Fruit fly (Drosophila melanogaster) S2 (cell line): ENCODE results near the gene Ccdc85.

ENCODE experiments used
- CG8478 ChIP-seq: fragments of >200 bp; optimal IDR thresholded peaks from 2 replicates; lab custom pipeline; 2018
- CTCF ChIP-seq, 2 experiments: fragments of >200 bp; optimal IDR thresholded peaks; 2 replicates each; lab custom pipeline; 2018

Ccdc85 gene

dm6 chr2L:3034969-3035368, 35.9 kb downstream of the Ccdc85 start, which contains the start of gene CG17258:
CG17258 (minus strand) TSS chr2L:3035348.
- TF ChIP-seq CG8478 (lab: Kevin White, UChicago) (no peak), CTCF (optimal IDR thresholded peaks at IDR 0.05; lab: Kevin White, UChicago) (peak; percentile 65 to 73)

- TF ChIP-seq CG8478 (lab: Kevin White, UChicago), result no peak
Measured at dm6 chr2L:3037153-3037579, 38.1 kb downstream of the Ccdc85 start, which contains the start of the genes CG17260 and SerRS. CG17260 (plus strand) TSS chr2L:3037230. SerRS (minus strand) TSS chr2L:3037403.

- TF ChIP-seq CTCF (optimal IDR thresholded peaks at IDR 0.05; lab: Kevin White, UChicago), result no peak
- TF ChIP-seq CG8478 (lab: Kevin White, UChicago), result no peak
Measured at dm6 chr2L:3039774-3040173, 40.7 kb downstream of the Ccdc85 start, which contains the start of the genes cnir and CG17221. cnir (minus strand) TSS chr2L:3039812. CG17221 (plus strand) TSS chr2L:3039976.

dm6 chr2L:3041918-3042615, 43.0 kb downstream of the Ccdc85 start, which contains the start of gene CG17261:
CG17261 (plus strand) TSS chr2L:3042551.
- TF ChIP-seq CG8478 (lab: Kevin White, UChicago), result no peak
- no peak for TF ChIP-seq CTCF (optimal IDR thresholded peaks at IDR 0.05; lab: Kevin White, UChicago)

dm6 chr2L:3043647-3044046, 44.6 kb downstream of the Ccdc85 start, which contains the start of gene FASN2:
FASN2 (plus strand) TSS chr2L:3043947.
- TF ChIP-seq CG8478 (lab: Kevin White, UChicago) (no peak), CTCF (optimal IDR thresholded peaks at IDR 0.05; lab: Kevin White, UChicago) (no peak)

dm6 chr2L:3044660-3045504, 45.8 kb downstream of the Ccdc85 start:
- TF ChIP-seq CG8478 (lab: Kevin White, UChicago), result no peak
- no peak for TF ChIP-seq CTCF (optimal IDR thresholded peaks at IDR 0.05; lab: Kevin White, UChicago)

- TF ChIP-seq CTCF (optimal IDR thresholded peaks at IDR 0.05; lab: Kevin White, UChicago), result no peak
- no peak for TF ChIP-seq CG8478 (lab: Kevin White, UChicago)
Measured at dm6 chr2L:3055710-3056447, 56.8 kb downstream of the Ccdc85 start.

dm6 chr2L:3056448-3056790, 57.3 kb downstream of the Ccdc85 start, which contains the start of gene FASN1:
FASN1 (plus strand) TSS chr2L:3056598.
- no peak for TF ChIP-seq CG8478 (lab: Kevin White, UChicago)
- TF ChIP-seq CTCF (optimal IDR thresholded peaks at IDR 0.05; lab: Kevin White, UChicago), result no peak

- TF ChIP-seq CG8478 (lab: Kevin White, UChicago) (no peak), CTCF (optimal IDR thresholded peaks at IDR 0.05; lab: Kevin White, UChicago) (no peak)
Measured at dm6 chr2L:3057951-3058771, 59.1 kb downstream of the Ccdc85 start.

dm6 chr2L:3058772-3059623, 59.9 kb downstream of the Ccdc85 start:
- TF ChIP-seq CTCF (optimal IDR thresholded peaks at IDR 0.05; lab: Kevin White, UChicago) (no peak), CG8478 (lab: Kevin White, UChicago) (no peak)

dm6 chr2L:3059624-3059919, 60.5 kb downstream of the Ccdc85 start:
- TF ChIP-seq CG8478 (lab: Kevin White, UChicago) (no peak), CTCF (optimal IDR thresholded peaks at IDR 0.05; lab: Kevin White, UChicago) (no peak)
